Fruit fly (Drosophila melanogaster) whole organism, wandering third instar larva: Measurements from ENCODE around the gene DnaJ-H.

Experiments used
- Hr83 ChIP-seq: fragments of 200-300 bp; sonication (Bioruptor generic); optimal IDR thresholded peaks from 2 replicates; lab custom pipeline; 2016; ENCODE audit warnings: missing biosample characterization, mild to moderate bottlenecking, missing genetic modification characterization, moderate library complexity; ENCODE audit not compliant: poor library complexity, severe bottlenecking
- N ChIP-seq: fragments of >200 bp; optimal IDR thresholded peaks from 2 replicates; lab custom pipeline; 2018; ENCODE audit warnings: missing biosample characterization, missing external identifiers, missing genetic modification characterization
- Rel ChIP-seq, 2 experiments: fragments of 200-800 bp; sonication (Bioruptor generic) in 1 of 2; optimal IDR thresholded peaks; 2 replicates in 1 of 2; 3 replicates in 1 of 2; lab custom pipeline; 2016 to 2019; ENCODE audit warnings: mild to moderate bottlenecking in 2 of 2, missing biosample characterization in 2 of 2, missing genetic modification characterization in 2 of 2, moderate library complexity in 1 of 2
- jim ChIP-seq: fragments of 175-275, 200-325 bp; sonication (Bioruptor generic); optimal IDR thresholded peaks from 2 replicates; lab custom pipeline; 2016; ENCODE audit warnings: missing biosample characterization, mild to moderate bottlenecking, missing genetic modification characterization

- TF ChIP-seq jim (GFP tag; lab: Kevin White, UChicago): no peak
- TF ChIP-seq N (GFP tag; lab: Kevin White, UChicago): no peak
- TF ChIP-seq Rel (GFP tag; optimal IDR thresholded peaks at IDR 0.05; lab: Kevin White, UChicago): no peak
- no peak for TF ChIP-seq Rel (tag; optimal IDR thresholded peaks at IDR 0.05; lab: Kevin White, UChicago)
- no peak for TF ChIP-seq Hr83 (GFP tag; lab: Kevin White, UChicago)
Measured at dm6 chr2L:13160227-13160626, 5.6 kb downstream of the DnaJ-H start, which contains the start of gene kmg.
